Worm (Caenorhabditis elegans): ENCODE data around the gene F17C11.22.
A peak's percentile ranks its signal among the peaks of the same experiment; 100 is the strongest.

F17C11.22 gene

ce11 chrV:11010768-11011167 lies 40.8 kb upstream of the F17C11.22 start (continued):
- TF ChIP-seq sox-4 (tag; optimal IDR thresholded peaks at IDR 0.05) = peak; percentile 54
- peak; percentile 23 for TF ChIP-seq egl-13 (tag; optimal IDR thresholded peaks at IDR 0.05)
- TF ChIP-seq pqm-1 (tag; optimal IDR thresholded peaks at IDR 0.05) = no peak
- TF ChIP-seq ceh-90 (tag; optimal IDR thresholded peaks at IDR 0.05) = no peak
- no peak for TF ChIP-seq ceh-8 (GFP tag; optimal IDR thresholded peaks at IDR 0.05)
- no peak for TF ChIP-seq nhr-76 (tag; optimal IDR thresholded peaks at IDR 0.05)
- TF ChIP-seq nhr-71 (tag; optimal IDR thresholded peaks at IDR 0.05) = peak; percentile 32
- peak; percentile 39 for TF ChIP-seq nhr-47 (tag; optimal IDR thresholded peaks at IDR 0.05)
- no peak for TF ChIP-seq lin-13 (GFP tag; optimal IDR thresholded peaks at IDR 0.05)

DNA sequence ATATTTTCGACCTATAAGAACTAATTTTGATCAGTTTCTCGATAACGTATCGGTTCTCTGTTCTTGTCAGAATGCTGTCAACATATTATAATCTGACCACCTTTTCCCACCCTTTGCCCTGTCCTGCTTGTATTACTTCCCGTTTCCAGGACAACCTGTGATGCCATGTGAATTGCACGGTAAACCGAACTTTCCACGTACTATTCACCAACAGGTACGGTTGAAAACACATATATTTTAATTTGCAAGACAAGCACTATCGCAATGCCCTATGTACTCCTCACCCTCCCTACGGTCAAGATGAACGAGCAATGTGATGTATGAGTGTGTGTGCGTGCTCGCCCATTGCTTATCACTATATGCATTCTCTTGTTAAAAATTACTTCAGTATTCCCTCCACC lies 39.2 kb upstream of the F17C11.22 start:
- TF ChIP-seq nhr-20 (tag; optimal IDR thresholded peaks at IDR 0.05) (no peak), pax-3 (tag; optimal IDR thresholded peaks at IDR 0.05) (no peak), efl-1 (optimal IDR thresholded peaks at IDR 0.05) (no peak), efl-1 (GFP tag; optimal IDR thresholded peaks at IDR 0.05 in 1 of 2) (peak in 1 of 2 experiments; percentile 82), sup-37 (GFP tag; optimal IDR thresholded peaks at IDR 0.05) (no peak), rnt-1 (tag; optimal IDR thresholded peaks at IDR 0.05) (no peak), aly-2 (tag; optimal IDR thresholded peaks at IDR 0.05) (no peak), jun-1 (tag; optimal IDR thresholded peaks at IDR 0.05) (peak; percentile 11), mef-2 (tag; optimal IDR thresholded peaks at IDR 0.05) (no peak), elt-2 (tag; optimal IDR thresholded peaks at IDR 0.05) (peak; percentile 71), tlp-1 (tag; optimal IDR thresholded peaks at IDR 0.05) (no peak), ets-5 (GFP tag; IDR thresholded peaks at IDR 0.05) (no peak)

- TF ChIP-seq ceh-88 (GFP tag; IDR thresholded peaks at IDR 0.05) = no peak
- TF ChIP-seq elt-2 (tag; optimal IDR thresholded peaks at IDR 0.05) = peak; percentile 62
- TF ChIP-seq blmp-1 (tag; optimal IDR thresholded peaks at IDR 0.05) = peak; percentile 5
Observed at ce11 chrV:11007651-11008050, 37.7 kb upstream of the F17C11.22 start.

DNA sequence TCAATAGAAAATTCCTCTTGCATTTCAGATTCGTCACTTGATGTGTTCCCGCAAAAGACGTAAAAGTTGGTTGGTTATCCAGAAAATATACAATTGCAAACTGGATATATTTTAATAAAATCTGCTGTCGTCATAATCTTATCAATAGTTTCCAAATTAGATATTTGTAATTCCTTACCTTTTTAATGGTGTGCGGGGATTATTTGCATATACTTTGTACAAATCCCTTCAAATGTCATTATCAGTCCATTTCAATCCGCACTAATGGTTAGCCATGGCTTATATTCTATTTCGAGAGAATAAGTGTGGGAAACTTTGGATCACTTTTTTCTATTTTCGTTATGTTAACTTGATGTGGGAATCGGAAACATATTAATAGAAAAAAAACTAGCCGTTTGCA lies 34.1 kb upstream of the F17C11.22 start:
- TF ChIP-seq dsc-1 (tag; optimal IDR thresholded peaks at IDR 0.05) (peak; percentile 92), Y116A8C.19 (tag; optimal IDR thresholded peaks at IDR 0.05; ENCODE audit: borderline replicate concordance) (no peak), nhr-47 (tag; optimal IDR thresholded peaks at IDR 0.05) (peak; percentile 12)

DNA sequence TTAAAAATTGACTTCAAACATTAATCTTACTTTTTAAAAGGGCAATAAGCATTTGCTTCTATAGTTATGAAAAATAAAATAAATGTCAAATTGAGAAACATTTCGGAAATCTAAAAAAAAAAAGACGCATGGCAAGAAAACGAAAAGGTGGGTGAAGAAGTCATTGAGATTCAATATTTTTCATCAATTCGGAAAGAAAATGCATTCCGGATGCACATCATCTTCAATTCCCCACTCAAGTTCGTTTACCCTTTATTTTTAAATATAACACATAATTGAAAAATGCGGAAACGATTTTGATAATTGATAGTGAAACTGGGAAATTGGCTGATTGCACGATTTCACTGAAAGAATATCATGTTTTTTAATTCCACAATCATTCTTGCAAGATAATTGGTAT lies 32.5 kb upstream of the F17C11.22 start, which contains the start of gene F53B7.4:
F53B7.4 (minus strand) TSS at position 101 of the 400 bp plus-strand sequence.
- TF ChIP-seq rnt-1 (tag; optimal IDR thresholded peaks at IDR 0.05) (no peak), swsn-7 (tag; optimal IDR thresholded peaks at IDR 0.05) (no peak), nhr-20 (tag; optimal IDR thresholded peaks at IDR 0.05) (no peak), vab-15 (tag; optimal IDR thresholded peaks at IDR 0.05) (no peak), pax-3 (tag; optimal IDR thresholded peaks at IDR 0.05) (no peak), dsc-1 (tag; optimal IDR thresholded peaks at IDR 0.05) (no peak), nhr-84 (tag; optimal IDR thresholded peaks at IDR 0.05) (no peak), nhr-28 (tag; optimal IDR thresholded peaks at IDR 0.05) (no peak), irx-1 (tag; optimal IDR thresholded peaks at IDR 0.05) (no peak), egl-27 (tag; optimal IDR thresholded peaks at IDR 0.05) (no peak), blmp-1 (tag; optimal IDR thresholded peaks at IDR 0.05) (no peak), efl-3 (GFP tag; optimal IDR thresholded peaks at IDR 0.05) (no peak), C04F5.9 (tag; optimal IDR thresholded peaks at IDR 0.05) (no peak), nhr-11 (tag; optimal IDR thresholded peaks at IDR 0.05) (no peak), hlh-4 (tag; optimal IDR thresholded peaks at IDR 0.05) (no peak), aha-1 (tag; optimal IDR thresholded peaks at IDR 0.05) (no peak), elt-2 (tag; optimal IDR thresholded peaks at IDR 0.05) (no peak), pqm-1 (tag; optimal IDR thresholded peaks at IDR 0.05) (no peak), unc-86 (tag; optimal IDR thresholded peaks at IDR 0.05) (no peak)

All from whole organism, L1 larva.